Worm (Caenorhabditis elegans) whole organism, L4 larva: ENCODE measurements around the gene aat-3.

Experiments used
- D1046.2 ChIP-seq: fragments of 200-800 bp; sonication (Bioruptor generic); IDR thresholded peaks from 2 replicates; pipeline ENCODE4 v1.3.6; 2022; ENCODE audit warnings: missing genetic modification characterization, missing compliant biosample characterization
- F37D6.2 ChIP-seq: sonication (generic microtip); optimal IDR thresholded peaks from 2 replicates; lab custom pipeline; 2016; ENCODE audit warnings: mild to moderate bottlenecking, missing genetic modification characterization, missing compliant biosample characterization
- F44E2.7 ChIP-seq: fragments of 200-800 bp; sonication (Bioruptor generic); IDR thresholded peaks from 2 replicates; pipeline ENCODE4 v2.1.2; 2022; ENCODE audit warnings: missing genetic modification characterization, missing compliant biosample characterization
- T20F7.1 ChIP-seq: fragments of 200-800 bp; sonication (Bioruptor generic); optimal IDR thresholded peaks from 2 replicates; lab custom pipeline; 2018; ENCODE audit warnings: mild to moderate bottlenecking, missing genetic modification characterization, missing compliant biosample characterization
- Y105C5A.15 ChIP-seq: fragments of 200-800 bp; sonication (Bioruptor generic); IDR thresholded peaks from 2 replicates; pipeline ENCODE4 v1.3.6; 2022; ENCODE audit warnings: missing genetic modification characterization, missing compliant biosample characterization
- aha-1 ChIP-seq: fragments of 150-350 bp; peaks from one replicate; lab custom pipeline; 2014; ENCODE audit warnings: missing biosample characterization, missing genetic modification characterization
- attf-4 ChIP-seq: sonication (generic microtip); optimal IDR thresholded peaks from 3 replicates; lab custom pipeline; 2017; ENCODE audit warnings: missing biosample characterization, missing genetic modification characterization
- ceh-20 ChIP-seq: fragments of 200-800 bp; sonication (Bioruptor generic); IDR thresholded peaks from 2 replicates; pipeline ENCODE4 v1.3.6; 2022; ENCODE audit warnings: missing genetic modification reagents, missing genetic modification characterization, missing compliant biosample characterization
- ceh-32 ChIP-seq: sonication (generic microtip); optimal IDR thresholded peaks from 2 replicates; lab custom pipeline; 2016; ENCODE audit warnings: mild to moderate bottlenecking, missing genetic modification characterization, missing compliant biosample characterization; ENCODE audit not compliant: poor library complexity
- ceh-62 ChIP-seq: sonication (generic microtip); optimal IDR thresholded peaks from 2 replicates; lab custom pipeline; 2017; ENCODE audit warnings: missing biosample characterization, missing genetic modification characterization
- ces-1 ChIP-seq: fragments of 150-350 bp; sonication (generic microtip); optimal IDR thresholded peaks from 4 replicates; lab custom pipeline; 2014; ENCODE audit warnings: missing biosample characterization, missing genetic modification reagents, missing genetic modification characterization
- cey-2 ChIP-seq: sonication (generic microtip); optimal IDR thresholded peaks from 3 replicates; lab custom pipeline; 2017; ENCODE audit warnings: missing genetic modification characterization, mild to moderate bottlenecking, missing compliant biosample characterization, antibody characterized with exemption, borderline replicate concordance; ENCODE audit not compliant: insufficient read depth
- ctbp-1 ChIP-seq: fragments of 200-800 bp; sonication (Bioruptor generic); IDR thresholded peaks from 2 replicates; pipeline ENCODE4 v1.3.6; 2022; ENCODE audit warnings: missing genetic modification reagents, missing genetic modification characterization, missing compliant biosample characterization
- daf-12 ChIP-seq: fragments of 150-350 bp; optimal IDR thresholded peaks from 2 replicates; lab custom pipeline; 2014; ENCODE audit warnings: missing biosample characterization, missing genetic modification reagents, missing genetic modification characterization
- daf-16 ChIP-seq, 3 experiments: sonication (generic microtip); optimal IDR thresholded peaks; 2 replicates each; lab custom pipeline; 2016 to 2017; ENCODE audit warnings: missing genetic modification characterization in 3 of 3, missing genetic modification reagents in 3 of 3, mild to moderate bottlenecking in 2 of 3, missing compliant biosample characterization in 2 of 3, missing biosample characterization in 1 of 3, moderate library complexity in 1 of 3
- daf-19 ChIP-seq: fragments of 200-800 bp; sonication (Bioruptor generic); conservative IDR thresholded peaks from 2 replicates; pipeline ENCODE4 v1.3.6; 2022; ENCODE audit warnings: missing genetic modification characterization, missing compliant biosample characterization
- dmd-6 ChIP-seq: fragments of 200-800 bp; sonication (Bioruptor generic); IDR thresholded peaks from 2 replicates; pipeline ENCODE4 v1.3.6; 2022; ENCODE audit warnings: missing genetic modification reagents, missing genetic modification characterization, missing compliant biosample characterization
- dve-1 ChIP-seq: sonication (generic microtip); optimal IDR thresholded peaks from 2 replicates; lab custom pipeline; 2017; ENCODE audit warnings: antibody characterized with exemption, mild to moderate bottlenecking, missing genetic modification characterization, missing compliant biosample characterization; ENCODE audit not compliant: insufficient read depth
- fos-1 ChIP-seq: fragments of 150-350 bp; optimal IDR thresholded peaks from 2 replicates; lab custom pipeline; 2014; ENCODE audit warnings: missing biosample characterization, missing genetic modification characterization
- hlh-11 ChIP-seq: fragments of 200-800 bp; sonication (Bioruptor generic); optimal IDR thresholded peaks from 2 replicates; lab custom pipeline; 2018; ENCODE audit warnings: mild to moderate bottlenecking, missing genetic modification characterization, missing compliant biosample characterization
- lin-13 ChIP-seq: fragments of 150-350 bp; optimal IDR thresholded peaks from 2 replicates; lab custom pipeline; 2014; ENCODE audit warnings: missing biosample characterization, missing genetic modification reagents, missing genetic modification characterization
- mdl-1 ChIP-seq, 2 experiments: fragments of 150-350 bp in 1 of 2; sonication (generic microtip) in 1 of 2; optimal IDR thresholded peaks; 2 replicates each; lab custom pipeline; 2014 to 2017; ENCODE audit warnings: missing biosample characterization in 2 of 2, missing genetic modification characterization in 2 of 2
- mxl-3 ChIP-seq: fragments of 200-800 bp; sonication (Bioruptor generic); optimal IDR thresholded peaks from 2 replicates; lab custom pipeline; 2018; ENCODE audit warnings: mild to moderate bottlenecking, missing genetic modification characterization, missing compliant biosample characterization
- nhr-102 ChIP-seq: sonication (generic microtip); optimal IDR thresholded peaks from 2 replicates; lab custom pipeline; 2016; ENCODE audit warnings: mild to moderate bottlenecking, missing genetic modification characterization, moderate library complexity, missing compliant biosample characterization
- nhr-111 ChIP-seq: fragments of 200-800 bp; sonication (Bioruptor generic); optimal IDR thresholded peaks from 2 replicates; lab custom pipeline; 2018; ENCODE audit warnings: mild to moderate bottlenecking, missing genetic modification characterization, missing compliant biosample characterization
- nhr-237 ChIP-seq: sonication (generic microtip); optimal IDR thresholded peaks from 2 replicates; lab custom pipeline; 2017; ENCODE audit warnings: missing biosample characterization, missing genetic modification characterization
- nhr-25 ChIP-seq: sonication (generic microtip); optimal IDR thresholded peaks from 2 replicates; lab custom pipeline; 2017; ENCODE audit warnings: missing genetic modification characterization, mild to moderate bottlenecking, missing compliant biosample characterization, antibody characterized with exemption, moderate library complexity, borderline replicate concordance; ENCODE audit not compliant: insufficient read depth
- nhr-28 ChIP-seq: fragments of 150-350 bp; optimal IDR thresholded peaks from 2 replicates; lab custom pipeline; 2014; ENCODE audit warnings: missing biosample characterization, missing genetic modification characterization
- nhr-41 ChIP-seq: fragments of 200-800 bp; sonication (Bioruptor generic); IDR thresholded peaks from 2 replicates; pipeline ENCODE4 v1.3.6; 2022; ENCODE audit warnings: missing genetic modification reagents, missing genetic modification characterization, missing compliant biosample characterization
- pqm-1 ChIP-seq: sonication (generic microtip); optimal IDR thresholded peaks from 2 replicates; lab custom pipeline; 2017; ENCODE audit warnings: missing biosample characterization, missing genetic modification characterization
- saeg-2 ChIP-seq: fragments of 200-800 bp; sonication (Bioruptor generic); IDR thresholded peaks from 2 replicates; pipeline ENCODE4 v1.3.6; 2022; ENCODE audit warnings: missing genetic modification reagents, missing genetic modification characterization, missing compliant biosample characterization
- set-16 ChIP-seq: fragments of 200-800 bp; sonication (Bioruptor generic); IDR thresholded peaks from 2 replicates; pipeline ENCODE4 v1.3.6; 2022; ENCODE audit warnings: missing genetic modification reagents, missing genetic modification characterization, missing compliant biosample characterization
- skn-1 ChIP-seq: fragments of 150-350 bp; optimal IDR thresholded peaks from 2 replicates; lab custom pipeline; 2014; ENCODE audit warnings: missing biosample characterization, missing genetic modification characterization
- spr-1 ChIP-seq: sonication (generic microtip); optimal IDR thresholded peaks from 2 replicates; lab custom pipeline; 2016; ENCODE audit warnings: mild to moderate bottlenecking, missing genetic modification characterization, missing compliant biosample characterization
- tag-97 ChIP-seq: fragments of 200-800 bp; sonication (Bioruptor generic); IDR thresholded peaks from 2 replicates; pipeline ENCODE4 v1.3.6; 2022; ENCODE audit warnings: missing genetic modification characterization, missing compliant biosample characterization
- unc-39 ChIP-seq: sonication (generic microtip); optimal IDR thresholded peaks from 2 replicates; lab custom pipeline; 2017; ENCODE audit warnings: missing biosample characterization, missing genetic modification characterization
- unc-62 ChIP-seq, 3 experiments: fragments of 150-350 bp in 1 of 3; sonication (generic microtip); optimal IDR thresholded peaks in 2 of 3; peaks in 1 of 3; 1 replicate in 1 of 3; 2 replicates in 2 of 3; lab custom pipeline; 2014 to 2017; ENCODE audit warnings: missing biosample characterization in 3 of 3, missing genetic modification characterization in 3 of 3, missing genetic modification reagents in 3 of 3, missing genotype in 1 of 3
- vab-7 ChIP-seq: fragments of 200-800 bp; sonication (Bioruptor generic); IDR thresholded peaks from 2 replicates; pipeline ENCODE4 v1.3.6; 2022; ENCODE audit warnings: missing genetic modification reagents, missing genetic modification characterization, missing compliant biosample characterization
- zag-1 ChIP-seq: fragments of 150-350 bp; optimal IDR thresholded peaks from 2 replicates; lab custom pipeline; 2014; ENCODE audit warnings: missing biosample characterization, missing genetic modification characterization
- zip-2 ChIP-seq: fragments of 150-350 bp; optimal IDR thresholded peaks from 2 replicates; lab custom pipeline; 2014; ENCODE audit warnings: missing biosample characterization, missing genetic modification characterization
- ztf-7 ChIP-seq: fragments of 150-350 bp; optimal IDR thresholded peaks from 2 replicates; lab custom pipeline; 2014; ENCODE audit warnings: missing biosample characterization, missing genetic modification characterization

Gene aat-3

ce11 chrX:2536246-2536772, 15.8 kb upstream of the aat-3 start (continued):
- TF ChIP-seq fos-1 (no peak), ceh-62 (tag; lab: Kevin White, UChicago) (no peak), ztf-7 (no peak), zip-2 (tag; lab: Kevin White, UChicago) (no peak), nhr-102 (tag; lab: Kevin White, UChicago) (no peak), hlh-11 (tag; lab: Kevin White, UChicago) (peak; percentile 75), mxl-3 (peak; percentile 51), spr-1 (tag; lab: Kevin White, UChicago) (peak; percentile 1), mdl-1 (tag; optimal IDR thresholded peaks at IDR 0.05; lab: Kevin White, UChicago) (peak in 1 of 2 experiments; percentile 78), set-16 (GFP tag; lab: Robert Waterston, UW) (peak; percentile 83), nhr-237 (tag; lab: Kevin White, UChicago) (no peak), dve-1 (tag; lab: Kevin White, UChicago) (peak; percentile 69), nhr-111 (no peak), saeg-2 (no peak), ces-1 (GFP tag; lab: Kevin White, UChicago) (no peak), lin-13 (GFP tag; lab: Kevin White, UChicago) (no peak), cey-2 (tag; lab: Kevin White, UChicago) (no peak), nhr-28 (tag; lab: Kevin White, UChicago) (peak; percentile 42), F44E2.7 (no peak), ctbp-1 (GFP tag; lab: Robert Waterston, UW) (peak; percentile 75), tag-97 (GFP tag; lab: Robert Waterston, UW) (no peak), ceh-32 (tag; lab: Kevin White, UChicago) (no peak), pqm-1 (tag; lab: Kevin White, UChicago) (no peak), dmd-6 (GFP tag; lab: Robert Waterston, UW) (0 out of 2 replicates have a peak, but pooled peaks have one; percentile 9), daf-16 (GFP tag; optimal IDR thresholded peaks at IDR 0.05; lab: Kevin White, UChicago) (peak in 1 of 2 experiments; percentile 87), daf-16 (tag; optimal IDR thresholded peaks at IDR 0.05; lab: Kevin White, UChicago) (no peak), unc-39 (tag; lab: Kevin White, UChicago) (no peak), zag-1 (tag; lab: Kevin White, UChicago) (peak; percentile 76), D1046.2 (GFP tag; lab: Robert Waterston, UW) (no peak), nhr-41 (GFP tag; lab: Robert Waterston, UW) (no peak), daf-19 (GFP tag; lab: Robert Waterston, UW) (no peak), attf-4 (no peak), vab-7 (GFP tag; lab: Robert Waterston, UW) (no peak), ceh-20 (GFP tag; lab: Robert Waterston, UW) (peak; percentile 62; the same call in 1 of the 2 replicates), unc-62 (GFP tag; optimal IDR thresholded peaks at IDR 0.05 in 1 of 2; lab: Kevin White, UChicago) (peak in 1 of 2 experiments; percentile 99), unc-62 (tag; optimal IDR thresholded peaks at IDR 0.05; lab: Kevin White, UChicago) (no peak), skn-1 (tag; lab: Kevin White, UChicago) (no peak), nhr-25 (tag; lab: Kevin White, UChicago) (peak; percentile 79), T20F7.1 (GFP tag; lab: Kevin White, UChicago) (no peak), F37D6.2 (peak; percentile 43), Y105C5A.15 (GFP tag; lab: Robert Waterston, UW) (no peak)

ce11 chrX:2538713-2539112, 13.3 kb upstream of the aat-3 start:
- TF ChIP-seq aha-1, result peak; percentile 26
- no peak for TF ChIP-seq daf-12
- TF ChIP-seq, all 104 proteins: peak for 1
